Worm (Caenorhabditis elegans): ENCODE data around the gene str-253.

- TF ChIP-seq tra-4 (tag; optimal IDR thresholded peaks at IDR 0.05) (no peak), ceh-13 (GFP tag; optimal IDR thresholded peaks at IDR 0.05) (no peak), hmg-4 (GFP tag; optimal IDR thresholded peaks at IDR 0.05) (no peak), ama-1 (optimal IDR thresholded peaks at IDR 0.05) (no peak), tbx-11 (GFP tag; IDR thresholded peaks at IDR 0.05) (no peak), scrt-1 (GFP tag; IDR thresholded peaks at IDR 0.05) (no peak), tbx-37 (GFP tag; conservative IDR thresholded peaks at IDR 0.05) (no peak), aly-1 (tag; optimal IDR thresholded peaks at IDR 0.05) (no peak), sea-1 (GFP tag; conservative IDR thresholded peaks at IDR 0.05) (no peak), F13C5.2 (tag; optimal IDR thresholded peaks at IDR 0.05) (no peak), pes-1 (GFP tag; IDR thresholded peaks at IDR 0.05) (no peak), hmbx-1 (tag; optimal IDR thresholded peaks at IDR 0.05) (no peak), ceh-36 (tag; optimal IDR thresholded peaks at IDR 0.05) (no peak)
Measured at ce11 chrV:2294577-2294976, 40.2 kb upstream of the str-253 start, which contains the start of gene nhr-226.

All from whole organism, early embryonic.